Worm (Caenorhabditis elegans) whole organism, L2 larva: ENCODE results near the gene dod-3.

Source experiments
- C34F6.9 ChIP-seq: fragments of 150-350 bp; optimal IDR thresholded peaks from 2 replicates; lab custom pipeline; 2014; ENCODE audit warnings: missing biosample characterization, missing genetic modification characterization
- F13H6.1 ChIP-seq: sonication (generic microtip); optimal IDR thresholded peaks from 2 replicates; lab custom pipeline; 2016; ENCODE audit warnings: missing genetic modification characterization, missing compliant biosample characterization
- ZK546.5 ChIP-seq: sonication (generic microtip); optimal IDR thresholded peaks from 2 replicates; lab custom pipeline; 2017; ENCODE audit warnings: missing biosample characterization, missing genetic modification characterization
- alr-1 ChIP-seq: fragments of 150-350 bp; optimal IDR thresholded peaks from 2 replicates; lab custom pipeline; 2014; ENCODE audit warnings: missing biosample characterization, missing genetic modification characterization
- aly-2 ChIP-seq: fragments of 150-350 bp; optimal IDR thresholded peaks from 2 replicates; lab custom pipeline; 2014; ENCODE audit warnings: missing biosample characterization, missing genetic modification characterization
- ama-1 ChIP-seq: fragments of 150-350 bp; optimal IDR thresholded peaks from 2 replicates; lab custom pipeline; 2018; ENCODE audit warnings: inconsistent platforms
- blmp-1 ChIP-seq: sonication (generic microtip); optimal IDR thresholded peaks from 2 replicates; lab custom pipeline; 2017; ENCODE audit warnings: missing genetic modification characterization, mild to moderate bottlenecking, missing compliant biosample characterization, antibody characterized with exemption, moderate library complexity; ENCODE audit not compliant: insufficient read depth
- ceh-16 ChIP-seq: fragments of 150-350 bp; optimal IDR thresholded peaks from 2 replicates; lab custom pipeline; 2014; ENCODE audit warnings: missing biosample characterization, missing genetic modification characterization
- ceh-82 ChIP-seq: fragments of 150-350 bp; optimal IDR thresholded peaks from 2 replicates; lab custom pipeline; 2014; ENCODE audit warnings: missing biosample characterization, missing genetic modification characterization
- crh-2 ChIP-seq: sonication (generic microtip); optimal IDR thresholded peaks from 2 replicates; lab custom pipeline; 2017; ENCODE audit warnings: missing biosample characterization, missing genetic modification characterization
- elt-1 ChIP-seq: fragments of 150-350 bp; optimal IDR thresholded peaks from 2 replicates; lab custom pipeline; 2014; ENCODE audit warnings: missing biosample characterization, missing genetic modification characterization
- fos-1 ChIP-seq: fragments of 150-350 bp; optimal IDR thresholded peaks from 2 replicates; lab custom pipeline; 2014; ENCODE audit warnings: missing biosample characterization, missing genetic modification characterization
- lin-11 ChIP-seq: fragments of 150-350 bp; sonication (generic microtip); optimal IDR thresholded peaks from 2 replicates; lab custom pipeline; 2014; ENCODE audit warnings: missing biosample characterization, missing genetic modification characterization, inconsistent platforms, mixed read lengths
- lin-39 ChIP-seq: fragments of 150-350 bp; optimal IDR thresholded peaks from 2 replicates; lab custom pipeline; 2014; ENCODE audit warnings: missing biosample characterization, missing genetic modification reagents, missing genetic modification characterization
- mab-5 ChIP-seq: fragments of 150-350 bp; optimal IDR thresholded peaks from 2 replicates; lab custom pipeline; 2014; ENCODE audit warnings: missing biosample characterization, missing genetic modification characterization
- mbf-1 ChIP-seq: sonication (generic microtip); optimal IDR thresholded peaks from 2 replicates; lab custom pipeline; 2017; ENCODE audit warnings: missing biosample characterization, missing genetic modification characterization
- nhr-10 ChIP-seq: sonication (generic microtip); optimal IDR thresholded peaks from 2 replicates; lab custom pipeline; 2017; ENCODE audit warnings: missing biosample characterization, missing genetic modification characterization
- nhr-12 ChIP-seq: fragments of 150-350 bp; optimal IDR thresholded peaks from 2 replicates; lab custom pipeline; 2014; ENCODE audit warnings: missing biosample characterization, missing genetic modification characterization
- nhr-129 ChIP-seq: fragments of 150-350 bp; optimal IDR thresholded peaks from 2 replicates; lab custom pipeline; 2014; ENCODE audit warnings: missing biosample characterization, missing genetic modification characterization
- nhr-21 ChIP-seq: fragments of 150-350 bp; optimal IDR thresholded peaks from 2 replicates; lab custom pipeline; 2014; ENCODE audit warnings: missing biosample characterization, missing genetic modification characterization
- nhr-237 ChIP-seq: fragments of 150-350 bp; optimal IDR thresholded peaks from 2 replicates; lab custom pipeline; 2014; ENCODE audit warnings: missing biosample characterization, missing genetic modification characterization
- nhr-25 ChIP-seq: fragments of 150-350 bp; sonication (generic microtip); optimal IDR thresholded peaks from 3 replicates; lab custom pipeline; 2014; ENCODE audit warnings: missing biosample characterization, missing genetic modification characterization
- nhr-6 ChIP-seq: fragments of 150-350 bp; optimal IDR thresholded peaks from 2 replicates; lab custom pipeline; 2014; ENCODE audit warnings: missing biosample characterization, missing genetic modification characterization
- peb-1 ChIP-seq: fragments of 150-350 bp; optimal IDR thresholded peaks from 2 replicates; lab custom pipeline; 2014; ENCODE audit warnings: missing biosample characterization, missing genetic modification characterization
- sem-4 ChIP-seq: fragments of 150-350 bp; optimal IDR thresholded peaks from 2 replicates; lab custom pipeline; 2014; ENCODE audit warnings: missing biosample characterization, missing genetic modification reagents, missing genetic modification characterization
- skn-1 ChIP-seq: sonication (generic microtip); optimal IDR thresholded peaks from 2 replicates; lab custom pipeline; 2017; ENCODE audit warnings: missing biosample characterization, missing genetic modification characterization
- sma-3 ChIP-seq: sonication (generic microtip); optimal IDR thresholded peaks from 2 replicates; lab custom pipeline; 2016; ENCODE audit warnings: missing genetic modification reagents, missing genetic modification characterization, missing compliant biosample characterization
- snpc-4 ChIP-seq: fragments of 150-350 bp; optimal IDR thresholded peaks from 2 replicates; lab custom pipeline; 2014; ENCODE audit warnings: missing biosample characterization, missing genetic modification characterization
- unc-39 ChIP-seq: fragments of 150-350 bp; optimal IDR thresholded peaks from 2 replicates; lab custom pipeline; 2014; ENCODE audit warnings: missing biosample characterization, missing genetic modification characterization
- unc-55 ChIP-seq: fragments of 150-350 bp; sonication (generic microtip); optimal IDR thresholded peaks from 3 replicates; lab custom pipeline; 2014; ENCODE audit warnings: missing biosample characterization, missing genetic modification reagents, missing genetic modification characterization
- ztf-11 ChIP-seq: sonication (generic microtip); optimal IDR thresholded peaks from 2 replicates; lab custom pipeline; 2017; ENCODE audit warnings: missing biosample characterization, missing genetic modification characterization
- ztf-4 ChIP-seq: fragments of 150-350 bp; optimal IDR thresholded peaks from 2 replicates; lab custom pipeline; 2014; ENCODE audit warnings: missing biosample characterization, missing genetic modification characterization

The dod-3 gene

ce11 chrV:2742298-2742697, 11.4 kb upstream of the dod-3 start, which contains the start of gene srg-62:
srg-62 (minus strand) TSS chrV:2742398.
- TF ChIP-seq nhr-12: no peak
- no peak for TF ChIP-seq ama-1 (lab: Kevin White, UChicago)
- no peak for TF ChIP-seq skn-1 (tag; lab: Kevin White, UChicago)
- TF ChIP-seq nhr-6: no peak

ce11 chrV:2740228-2740627, 9.3 kb upstream of the dod-3 start, which contains the start of gene srg-61:
srg-61 (minus strand) TSS chrV:2740328.
- no peak for TF ChIP-seq ztf-11 (tag; lab: Kevin White, UChicago)
- TF ChIP-seq nhr-129 (tag; lab: Kevin White, UChicago): no peak
- no peak for TF ChIP-seq ceh-82 (tag; lab: Kevin White, UChicago)
- no peak for TF ChIP-seq alr-1 (tag; lab: Kevin White, UChicago)
- no peak for TF ChIP-seq F13H6.1 (tag; lab: Kevin White, UChicago)
- no peak for TF ChIP-seq aly-2 (tag; lab: Kevin White, UChicago)
- TF ChIP-seq sma-3 (GFP tag; lab: Kevin White, UChicago): no peak
- TF ChIP-seq, all 48 proteins: peak for 0

DNA sequence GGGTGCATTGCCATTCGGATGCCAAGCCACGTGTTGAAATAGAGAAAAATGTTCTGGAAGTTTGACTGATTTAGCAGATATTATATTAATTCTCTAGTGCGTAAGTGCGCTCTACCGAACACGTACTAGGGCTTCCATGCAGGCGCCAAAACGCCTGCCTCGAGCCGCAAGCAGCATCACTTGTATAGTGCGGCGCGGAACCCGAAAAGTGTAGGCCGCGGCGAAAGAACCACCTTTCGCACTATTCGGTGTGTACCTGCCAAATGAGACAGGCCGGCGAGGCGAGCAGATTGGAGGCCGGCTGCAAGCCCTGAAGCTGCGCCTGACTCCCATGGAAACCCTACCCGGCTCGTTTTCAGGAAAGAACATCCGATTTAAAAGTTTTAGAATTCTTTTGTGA, 8.7 kb upstream of the dod-3 start:
- TF ChIP-seq unc-39 (tag; lab: Kevin White, UChicago) (no peak), snpc-4 (tag; lab: Kevin White, UChicago) (peak; percentile 8)

ce11 chrV:2738174-2738573, 7.3 kb upstream of the dod-3 start, which contains the start of gene srg-56:
srg-56 (minus strand) TSS chrV:2738274.
- TF ChIP-seq unc-55 (no peak), nhr-12 (no peak), peb-1 (tag; lab: Kevin White, UChicago) (no peak), nhr-6 (no peak), mab-5 (tag; lab: Kevin White, UChicago) (no peak), nhr-10 (tag; lab: Kevin White, UChicago) (no peak), C34F6.9 (no peak), sma-3 (GFP tag; lab: Kevin White, UChicago) (no peak), nhr-237 (tag; lab: Kevin White, UChicago) (no peak), nhr-129 (tag; lab: Kevin White, UChicago) (no peak), lin-39 (tag; lab: Kevin White, UChicago) (no peak), ztf-4 (tag; lab: Kevin White, UChicago) (no peak), lin-11 (tag; lab: Kevin White, UChicago) (no peak), ztf-11 (tag; lab: Kevin White, UChicago) (no peak), ZK546.5 (tag; lab: Kevin White, UChicago) (no peak), nhr-21 (tag; lab: Kevin White, UChicago) (no peak), crh-2 (no peak), ceh-82 (tag; lab: Kevin White, UChicago) (no peak), sem-4 (tag; lab: Kevin White, UChicago) (no peak), mbf-1 (tag; lab: Kevin White, UChicago) (no peak)

DNA sequence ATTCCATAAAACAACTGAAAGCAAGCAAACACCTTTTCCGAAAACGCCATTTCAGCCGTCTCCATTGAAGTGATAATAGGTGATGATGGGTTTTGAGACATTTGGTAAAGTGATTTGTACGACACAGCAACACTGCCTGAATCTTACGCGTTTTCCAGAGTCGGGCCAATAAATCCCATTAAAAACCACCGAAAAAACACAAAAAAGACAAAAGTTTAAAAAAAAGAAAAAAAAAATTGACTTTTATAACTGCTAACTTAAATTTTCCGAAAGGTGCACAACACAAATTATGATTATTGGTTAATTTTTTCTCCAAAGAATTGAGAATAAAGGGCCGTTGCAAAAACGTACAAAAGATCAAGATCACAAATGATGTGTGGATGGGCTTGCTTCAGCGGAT, 3.5 kb upstream of the dod-3 start, which contains the start of gene srg-57:
Gene srg-57 (minus strand): TSS at position 101 of the 400 bp plus-strand sequence.
- no peak for TF ChIP-seq nhr-25
- TF ChIP-seq unc-55: no peak

DNA sequence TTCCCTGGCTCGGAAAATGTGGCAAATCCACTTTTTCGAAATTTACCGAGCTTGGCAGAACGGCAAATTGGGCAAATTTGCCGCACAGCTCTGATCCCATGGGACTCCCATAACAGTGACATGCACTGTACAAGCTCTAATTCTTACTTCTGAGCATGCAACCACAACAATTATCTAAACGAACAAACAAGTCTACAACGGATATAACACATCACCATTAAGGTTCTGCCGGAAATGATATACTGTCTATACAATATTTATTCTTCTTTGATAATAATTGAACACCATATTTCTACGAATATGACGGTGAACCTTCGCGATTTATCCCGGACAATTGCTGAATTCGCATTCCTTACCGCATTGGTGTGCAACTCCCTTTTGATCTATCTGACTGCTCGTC, 2.7 kb downstream of the dod-3 start, which contains the start of gene str-33:
Gene str-33 (plus strand): TSS at position 301 of the 400 bp plus-strand sequence.
- TF ChIP-seq snpc-4 (tag; lab: Kevin White, UChicago): no peak
- TF ChIP-seq ceh-16 (tag; lab: Kevin White, UChicago): no peak
- TF ChIP-seq blmp-1: no peak
- TF ChIP-seq fos-1 (tag; lab: Kevin White, UChicago): no peak
- TF ChIP-seq alr-1 (tag; lab: Kevin White, UChicago): no peak
- TF ChIP-seq ama-1 (lab: Kevin White, UChicago): no peak
- TF ChIP-seq ZK546.5 (tag; lab: Kevin White, UChicago): no peak
- no peak for TF ChIP-seq ztf-4 (tag; lab: Kevin White, UChicago)
- no peak for TF ChIP-seq elt-1 (tag; lab: Kevin White, UChicago)
- no peak for TF ChIP-seq mab-5 (tag; lab: Kevin White, UChicago)
- no peak for TF ChIP-seq ceh-82 (tag; lab: Kevin White, UChicago)
- TF ChIP-seq, all 48 proteins: peak for 0
